Fruit fly (Drosophila melanogaster) whole organism, wandering third instar larva: ENCODE measurements around the gene Dhc16F.

Source experiments
- CrebA ChIP-seq: fragments of 200-800 bp; sonication (Bioruptor generic); optimal IDR thresholded peaks from 2 replicates; lab custom pipeline; 2016; ENCODE audit warnings: missing biosample characterization, mild to moderate bottlenecking, missing genetic modification characterization, borderline replicate concordance
- Dfd ChIP-seq: fragments of >200 bp; optimal IDR thresholded peaks from 2 replicates; lab custom pipeline; 2017; ENCODE audit warnings: missing biosample characterization, missing genetic modification characterization
- Dif ChIP-seq: fragments of 200-275, 200-300 bp; sonication (Bioruptor generic); optimal IDR thresholded peaks from 2 replicates; lab custom pipeline; 2018; ENCODE audit warnings: missing biosample characterization, missing genetic modification characterization; ENCODE audit not compliant: partially characterized antibody
- Myc ChIP-seq: fragments of >200 bp; optimal IDR thresholded peaks from 2 replicates; lab custom pipeline; 2017
- N ChIP-seq: fragments of >200 bp; optimal IDR thresholded peaks from 2 replicates; lab custom pipeline; 2018; ENCODE audit warnings: missing biosample characterization, missing external identifiers, missing genetic modification characterization
- Rel ChIP-seq, 2 experiments: fragments of 200-800 bp; sonication (Bioruptor generic) in 1 of 2; optimal IDR thresholded peaks; 2 replicates in 1 of 2; 3 replicates in 1 of 2; lab custom pipeline; 2016 to 2019; ENCODE audit warnings: mild to moderate bottlenecking in 2 of 2, missing biosample characterization in 2 of 2, missing genetic modification characterization in 2 of 2, moderate library complexity in 1 of 2
- br ChIP-seq: fragments of 200-800 bp; sonication (Bioruptor generic); optimal IDR thresholded peaks from 2 replicates; lab custom pipeline; 2016; ENCODE audit warnings: missing biosample characterization, missing genetic modification characterization
- dmrt93B ChIP-seq: fragments of 200-800 bp; sonication (Bioruptor generic); optimal IDR thresholded peaks from 2 replicates; lab custom pipeline; 2018; ENCODE audit warnings: missing biosample characterization, mild to moderate bottlenecking, missing genetic modification characterization
- foxo ChIP-seq, 2 experiments: fragments of 200-800 bp; sonication (Bioruptor generic); optimal IDR thresholded peaks; 2 replicates in 1 of 2; 3 replicates in 1 of 2; lab custom pipeline; 2016 to 2017; ENCODE audit warnings: missing biosample characterization in 2 of 2, missing genetic modification characterization in 2 of 2
- lola ChIP-seq: fragments of >200 bp; optimal IDR thresholded peaks from 2 replicates; lab custom pipeline; 2017; ENCODE audit warnings: missing biosample characterization, missing genetic modification characterization
- pan ChIP-seq: fragments of >200 bp; optimal IDR thresholded peaks from 2 replicates; lab custom pipeline; 2017
- sage ChIP-seq: fragments of 200-800 bp; sonication (Bioruptor generic); optimal IDR thresholded peaks from 2 replicates; lab custom pipeline; 2016; ENCODE audit warnings: missing biosample characterization, mild to moderate bottlenecking, missing genetic modification characterization
- usp ChIP-seq: fragments of >200 bp; optimal IDR thresholded peaks from 2 replicates; lab custom pipeline; 2017; ENCODE audit warnings: missing biosample characterization, missing genetic modification characterization
- woc ChIP-seq: sonication (Bioruptor generic); optimal IDR thresholded peaks from 2 replicates; lab custom pipeline; 2016; ENCODE audit warnings: missing biosample characterization, mild to moderate bottlenecking, missing genetic modification characterization

DNA sequence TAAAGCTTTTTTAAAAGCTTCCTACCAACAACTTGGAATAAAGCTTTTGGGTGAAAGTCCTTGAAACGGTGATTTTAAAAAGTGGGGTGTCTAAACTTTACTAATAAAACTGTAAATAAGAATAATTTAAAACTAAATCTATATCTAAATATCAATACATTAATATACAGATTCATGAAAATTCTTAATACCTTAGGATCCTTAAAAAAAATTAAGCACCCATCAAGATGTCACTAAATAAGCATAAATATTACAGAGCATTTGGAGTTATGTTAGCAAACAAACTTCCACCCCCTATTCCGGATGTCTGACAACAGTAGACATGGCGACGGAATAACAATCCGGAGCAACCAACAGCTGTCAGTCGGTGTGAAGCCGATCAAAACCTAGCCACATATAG is at the start of gene Dhc16F:
- TF ChIP-seq br (GFP tag; lab: Kevin White, UChicago): no peak
- no peak for TF ChIP-seq N (GFP tag; lab: Kevin White, UChicago)
- TF ChIP-seq Rel (GFP tag; optimal IDR thresholded peaks at IDR 0.05; lab: Kevin White, UChicago): no peak
- no peak for TF ChIP-seq Rel (tag; optimal IDR thresholded peaks at IDR 0.05; lab: Kevin White, UChicago)
- TF ChIP-seq sage (GFP tag; lab: Kevin White, UChicago): no peak
- TF ChIP-seq Dfd (GFP tag; lab: Kevin White, UChicago): no peak
- TF ChIP-seq foxo (GFP tag; optimal IDR thresholded peaks at IDR 0.05; lab: Kevin White, UChicago): no peak
- TF ChIP-seq CrebA (GFP tag; lab: Kevin White, UChicago): no peak
- TF ChIP-seq Myc (lab: Kevin White, UChicago): no peak
- TF ChIP-seq pan (lab: Kevin White, UChicago): no peak
- no peak for TF ChIP-seq Dif (GFP tag; lab: Kevin White, UChicago)
- TF ChIP-seq woc (GFP tag; lab: Kevin White, UChicago): no peak
- no peak for TF ChIP-seq lola (GFP tag; lab: Kevin White, UChicago)
- no peak for TF ChIP-seq usp (GFP tag; lab: Kevin White, UChicago)
- TF ChIP-seq dmrt93B (GFP tag; lab: Kevin White, UChicago): no peak
